Fruit fly (Drosophila melanogaster) whole organism, embryonic: ENCODE results near the gene Pp1-13C.

Experiments
- BEAF-32 ChIP-seq: fragments of 200-800 bp; sonication (Bioruptor generic); optimal IDR thresholded peaks from 3 replicates; lab custom pipeline; 2017; ENCODE audit warnings: missing biosample characterization, missing genetic modification characterization, mild to moderate bottlenecking, moderate library complexity, missing genetic modification reagents
- Bgb ChIP-seq: fragments of 200-800 bp; sonication (Bioruptor generic); IDR thresholded peaks from 2 replicates; pipeline ENCODE4 v1.3.6; 2022; ENCODE audit warnings: missing biosample characterization, missing genetic modification characterization; ENCODE audit not compliant: partially characterized antibody
- CG1024 ChIP-seq: fragments of 200-800 bp; sonication (Bioruptor generic); IDR thresholded peaks from 2 replicates; pipeline ENCODE4 v1.3.6; 2022; ENCODE audit warnings: missing biosample characterization, missing genetic modification characterization
- CG1233 ChIP-seq: fragments of 200-800 bp; sonication (Bioruptor generic); optimal IDR thresholded peaks from 4 replicates; lab custom pipeline; 2018; ENCODE audit warnings: missing biosample characterization, mild to moderate bottlenecking, missing genetic modification characterization
- CG12391 ChIP-seq: fragments of 200-800 bp; sonication (Bioruptor generic); optimal IDR thresholded peaks from 3 replicates; lab custom pipeline; 2018; ENCODE audit warnings: missing biosample characterization, mild to moderate bottlenecking, missing genetic modification characterization, moderate library complexity
- CG12659 ChIP-seq: fragments of 200-800 bp; sonication (Bioruptor generic); optimal IDR thresholded peaks from 3 replicates; lab custom pipeline; 2017; ENCODE audit warnings: mild to moderate bottlenecking, missing biosample characterization, missing genetic modification reagents, missing genetic modification characterization
- CG13287 ChIP-seq: fragments of 200-800 bp; sonication (Bioruptor generic); IDR thresholded peaks from 2 replicates; pipeline ENCODE4 v1.3.6; 2022; ENCODE audit warnings: missing biosample characterization, missing genetic modification characterization; ENCODE audit not compliant: partially characterized antibody
- CG14860 ChIP-seq: fragments of 200-800 bp; sonication (Bioruptor generic); IDR thresholded peaks from 3 replicates; pipeline ENCODE4 v1.3.6; 2022; ENCODE audit warnings: missing biosample characterization, missing genetic modification characterization; ENCODE audit not compliant: partially characterized antibody
- CG17361 ChIP-seq: fragments of 200-800 bp; sonication (Bioruptor generic); IDR thresholded peaks from 3 replicates; pipeline ENCODE4 v1.3.6; 2022; ENCODE audit warnings: missing biosample characterization, missing genetic modification characterization
- CG18262 ChIP-seq: fragments of 200-800 bp; optimal IDR thresholded peaks from 3 replicates; lab custom pipeline; 2019; ENCODE audit warnings: missing biosample characterization, mild to moderate bottlenecking, missing genetic modification characterization, moderate library complexity
- CG30020 ChIP-seq: fragments of 200-800 bp; optimal IDR thresholded peaks from 2 replicates; lab custom pipeline; 2019; ENCODE audit warnings: missing biosample characterization, mild to moderate bottlenecking, missing genetic modification characterization, moderate library complexity
- CG34224 ChIP-seq: fragments of 200-800 bp; sonication (Bioruptor generic); IDR thresholded peaks from 3 replicates; pipeline ENCODE4 v1.3.6; 2022; ENCODE audit warnings: missing biosample characterization, missing genetic modification characterization; ENCODE audit not compliant: partially characterized antibody
- CG4282 ChIP-seq: fragments of 200-800 bp; sonication (Bioruptor generic); optimal IDR thresholded peaks from 2 replicates; lab custom pipeline; 2016; ENCODE audit warnings: missing biosample characterization, missing genetic modification characterization
- CG6791 ChIP-seq: fragments of 200-800 bp; sonication (Bioruptor generic); IDR thresholded peaks from 3 replicates; pipeline ENCODE4 v1.3.6; 2022; ENCODE audit warnings: missing biosample characterization, missing genetic modification characterization; ENCODE audit not compliant: partially characterized antibody
- CG7372 ChIP-seq: fragments of 200-800 bp; sonication (Bioruptor generic); IDR thresholded peaks from 2 replicates; pipeline ENCODE4 v1.3.6; 2022; ENCODE audit warnings: missing biosample characterization, missing genetic modification characterization
- CG9797 ChIP-seq: fragments of 200-800 bp; sonication (Bioruptor generic); optimal IDR thresholded peaks from 3 replicates; lab custom pipeline; 2018; ENCODE audit warnings: missing biosample characterization, mild to moderate bottlenecking, missing genetic modification characterization
- CG9932 ChIP-seq: fragments of 200-800 bp; sonication (Bioruptor generic); IDR thresholded peaks from 2 replicates; pipeline ENCODE4 v1.3.6; 2022; ENCODE audit warnings: missing biosample characterization, missing genetic modification characterization
- Doc3 ChIP-seq: fragments of 200-800 bp; sonication (Bioruptor generic); IDR thresholded peaks from 3 replicates; pipeline ENCODE4 v1.3.6; 2022; ENCODE audit warnings: missing biosample characterization, missing genetic modification characterization; ENCODE audit not compliant: partially characterized antibody
- Dp ChIP-seq: fragments of 200-800 bp; sonication (Bioruptor generic); optimal IDR thresholded peaks from 2 replicates; lab custom pipeline; 2018; ENCODE audit warnings: missing biosample characterization, mild to moderate bottlenecking, missing genetic modification characterization, moderate library complexity
- Dref ChIP-seq: fragments of 200-800 bp; sonication (Bioruptor generic); IDR thresholded peaks from 2 replicates; pipeline ENCODE4 v1.3.6; 2022; ENCODE audit warnings: missing biosample characterization, missing genetic modification characterization
- Gug ChIP-seq: fragments of 200-800 bp; sonication (Bioruptor generic); IDR thresholded peaks from 4 replicates; pipeline ENCODE4 v1.3.6; 2022; ENCODE audit warnings: missing biosample characterization, missing genetic modification characterization
- HLH3B ChIP-seq: fragments of 200-800 bp; sonication (Bioruptor generic); IDR thresholded peaks from 2 replicates; pipeline ENCODE4 v1.3.6; 2022; ENCODE audit warnings: missing biosample characterization, missing genetic modification characterization
- HLH4C ChIP-seq: fragments of 200-800 bp; sonication (Bioruptor generic); IDR thresholded peaks from 3 replicates; pipeline ENCODE4 v1.3.6; 2022; ENCODE audit warnings: missing biosample characterization, missing genetic modification characterization; ENCODE audit not compliant: partially characterized antibody
- MESR4 ChIP-seq: fragments of 200-800 bp; sonication (Bioruptor generic); optimal IDR thresholded peaks from 2 replicates; lab custom pipeline; 2018; ENCODE audit warnings: missing biosample characterization, mild to moderate bottlenecking, missing genetic modification characterization, moderate library complexity
- MTF-1 ChIP-seq: fragments of 200-800 bp; sonication (Bioruptor generic); optimal IDR thresholded peaks from 2 replicates; lab custom pipeline; 2018; ENCODE audit warnings: missing biosample characterization, mild to moderate bottlenecking, missing genetic modification characterization, borderline replicate concordance
- Med ChIP-seq: fragments of 200-800 bp; sonication (Bioruptor generic); peaks from one replicate; lab custom pipeline; 2016; ENCODE audit warnings: missing biosample characterization, missing genetic modification characterization, mild to moderate bottlenecking, inconsistent platforms, moderate library complexity
- Pdp1 ChIP-seq, 2 experiments: fragments of 200-800 bp; sonication (Bioruptor generic); optimal IDR thresholded peaks; 3 replicates each; lab custom pipeline; 2016; ENCODE audit warnings: missing biosample characterization in 2 of 2, missing genetic modification characterization in 2 of 2, mild to moderate bottlenecking in 1 of 2, moderate library complexity in 1 of 2
- Scr ChIP-seq: fragments of 200-800 bp; sonication (Bioruptor generic); IDR thresholded peaks from 2 replicates; pipeline ENCODE4 v1.3.6; 2022; ENCODE audit warnings: missing biosample characterization, missing genetic modification characterization; ENCODE audit not compliant: partially characterized antibody
- Sry-β ChIP-seq: fragments of 200-800 bp; sonication (Bioruptor generic); optimal IDR thresholded peaks from 2 replicates; lab custom pipeline; 2018; ENCODE audit warnings: missing biosample characterization, mild to moderate bottlenecking, missing genetic modification characterization, moderate library complexity
- Trl ChIP-seq, 3 experiments: fragments of >200 bp in 2 of 3; fragments of 200-800 bp in 1 of 3; sonication (Bioruptor generic) in 1 of 3; optimal IDR thresholded peaks; 2 replicates in 1 of 3; 3 replicates in 2 of 3; lab custom pipeline; 2016 to 2017; ENCODE audit warnings: missing biosample characterization in 1 of 3, missing genetic modification characterization in 1 of 3
- al ChIP-seq: fragments of 200-800 bp; sonication (Bioruptor generic); IDR thresholded peaks from 2 replicates; pipeline ENCODE4 v1.3.6; 2022; ENCODE audit warnings: missing biosample characterization, missing genetic modification characterization
- ato ChIP-seq: fragments of 200-800 bp; sonication (Bioruptor generic); IDR thresholded peaks from 2 replicates; pipeline ENCODE4 v1.3.6; 2022; ENCODE audit warnings: missing biosample characterization, missing genetic modification characterization; ENCODE audit not compliant: partially characterized antibody
- bowl ChIP-seq: fragments of 200-800 bp; sonication (Bioruptor generic); IDR thresholded peaks from 2 replicates; pipeline ENCODE4 v1.3.6; 2022; ENCODE audit warnings: missing biosample characterization, missing genetic modification characterization
- dmrt99B ChIP-seq: fragments of 200-800 bp; sonication (Bioruptor generic); optimal IDR thresholded peaks from 2 replicates; lab custom pipeline; 2018; ENCODE audit warnings: missing biosample characterization, mild to moderate bottlenecking, missing genetic modification characterization, moderate library complexity
- inv ChIP-seq: fragments of 200-800 bp; sonication (Bioruptor generic); IDR thresholded peaks from 2 replicates; pipeline ENCODE4 v1.3.6; 2022; ENCODE audit warnings: missing biosample characterization, missing genetic modification characterization; ENCODE audit not compliant: partially characterized antibody
- nerfin-2 ChIP-seq: fragments of 200-800 bp; sonication (Bioruptor generic); IDR thresholded peaks from 2 replicates; pipeline ENCODE4 v1.3.6; 2022; ENCODE audit warnings: missing biosample characterization, missing genetic modification characterization; ENCODE audit not compliant: partially characterized antibody
- nmo ChIP-seq: fragments of 200-800 bp; sonication (Bioruptor generic); optimal IDR thresholded peaks from 2 replicates; lab custom pipeline; 2018; ENCODE audit warnings: missing biosample characterization, mild to moderate bottlenecking, missing genetic modification characterization, moderate library complexity
- phol ChIP-seq: fragments of 200-800 bp; sonication (Bioruptor generic); optimal IDR thresholded peaks from 3 replicates; lab custom pipeline; 2018; ENCODE audit warnings: missing biosample characterization, mild to moderate bottlenecking, missing genetic modification characterization, moderate library complexity
- pita ChIP-seq: fragments of 200-800 bp; sonication (Bioruptor generic); optimal IDR thresholded peaks from 2 replicates; lab custom pipeline; 2017; ENCODE audit warnings: missing biosample characterization, mild to moderate bottlenecking, missing genetic modification characterization
- pzg ChIP-seq: fragments of 200-800 bp; sonication (Bioruptor generic); optimal IDR thresholded peaks from 3 replicates; lab custom pipeline; 2018; ENCODE audit warnings: missing biosample characterization, mild to moderate bottlenecking, missing genetic modification characterization, moderate library complexity
- row ChIP-seq: fragments of 200-800 bp; sonication (Bioruptor generic); IDR thresholded peaks from 3 replicates; pipeline ENCODE4 v1.3.6; 2022; ENCODE audit warnings: missing biosample characterization, missing genetic modification characterization
- sqz ChIP-seq: fragments of 200-800 bp; sonication (Bioruptor generic); optimal IDR thresholded peaks from 3 replicates; lab custom pipeline; 2018; ENCODE audit warnings: missing biosample characterization, mild to moderate bottlenecking, missing genetic modification characterization
- stwl ChIP-seq: fragments of 200-800 bp; sonication (Bioruptor generic); optimal IDR thresholded peaks from 3 replicates; lab custom pipeline; 2018; ENCODE audit warnings: missing biosample characterization, mild to moderate bottlenecking, missing genetic modification characterization, moderate library complexity
- tna ChIP-seq: fragments of 200-800 bp; sonication (Bioruptor generic); IDR thresholded peaks from 2 replicates; pipeline ENCODE4 v1.3.6; 2022; ENCODE audit warnings: missing biosample characterization, missing genetic modification characterization; ENCODE audit not compliant: partially characterized antibody
- zen2 ChIP-seq: fragments of 200-800 bp; sonication (Bioruptor generic); IDR thresholded peaks from 3 replicates; pipeline ENCODE4 v1.3.6; 2022; ENCODE audit warnings: missing biosample characterization, missing genetic modification characterization; ENCODE audit not compliant: partially characterized antibody

The Pp1-13C gene

dm6 chrX:15344473-15345331, 16.2 kb downstream of the Pp1-13C start, which contains the start of the genes CG12608 and Prp5 (continued):
- TF ChIP-seq CG17361 (peak; percentile 55; the same call in 2 of the 3 replicates), pzg (GFP tag; lab: Kevin White, UChicago) (peak; percentile 31), bowl (no peak), row (GFP tag; lab: Robert Waterston, UW) (peak; percentile 71), inv (GFP tag; lab: Robert Waterston, UW) (peak; percentile 44), CG6791 (GFP tag; lab: Robert Waterston, UW) (peak; percentile 84), CG34224 (peak; percentile 50), CG13287 (GFP tag; lab: Robert Waterston, UW) (peak; percentile 69; the same call in 1 of the 2 replicates), Scr (GFP tag; lab: Robert Waterston, UW) (peak; percentile 68), phol (tag; lab: Kevin White, UChicago) (no peak), ato (GFP tag; lab: Robert Waterston, UW) (peak; percentile 60; the same call in 1 of the 2 replicates), MESR4 (GFP tag; lab: Kevin White, UChicago) (peak; percentile 36), CG9932 (peak; percentile 53), tna (GFP tag; lab: Robert Waterston, UW) (peak; percentile 37; the same call in 1 of the 2 replicates), pita (no peak), Med (GFP tag; lab: Kevin White, UChicago) (peak; percentile 62), BEAF-32 (GFP tag; lab: Kevin White, UChicago) (peak; percentile 68), stwl (tag; lab: Kevin White, UChicago) (peak; percentile 10), CG14860 (GFP tag; lab: Robert Waterston, UW) (peak; percentile 48; the same call in 2 of the 3 replicates), Bgb (GFP tag; lab: Robert Waterston, UW) (peak; percentile 70), Pdp1 (GFP tag; optimal IDR thresholded peaks at IDR 0.05; lab: Kevin White, UChicago) (peak in 1 of 2 experiments; percentile 26), dmrt99B (tag; lab: Kevin White, UChicago) (no peak), CG7372 (GFP tag; lab: Robert Waterston, UW) (no peak), CG4282 (no peak), nerfin-2 (GFP tag; lab: Robert Waterston, UW) (peak; percentile 47), HLH3B (GFP tag; lab: Robert Waterston, UW) (no peak), CG9797 (GFP tag; lab: Kevin White, UChicago) (no peak), CG1233 (GFP tag; lab: Kevin White, UChicago) (no peak), CG30020 (peak; percentile 20), Doc3 (GFP tag; lab: Robert Waterston, UW) (peak; percentile 52; the same call in 2 of the 3 replicates), Dref (GFP tag; lab: Robert Waterston, UW) (peak; percentile 78), MTF-1 (no peak), Dp (GFP tag; lab: Kevin White, UChicago) (no peak), CG1024 (GFP tag; lab: Robert Waterston, UW) (no peak), nmo (GFP tag; lab: Kevin White, UChicago) (peak; percentile 21), Sry-β (peak; percentile 57), sqz (GFP tag; lab: Kevin White, UChicago) (no peak), Gug (GFP tag; lab: Robert Waterston, UW) (peak; percentile 12; the same call in 1 of the 4 replicates), CG18262 (tag; lab: Kevin White, UChicago) (peak; percentile 9), CG12659 (GFP tag; lab: Kevin White, UChicago) (peak; percentile 26), al (GFP tag; lab: Robert Waterston, UW) (no peak), HLH4C (GFP tag; lab: Robert Waterston, UW) (peak; percentile 40), zen2 (GFP tag; lab: Robert Waterston, UW) (peak; percentile 35; the same call in 2 of the 3 replicates), Trl (optimal IDR thresholded peaks at IDR 0.05; lab: Kevin White, UChicago) (no peak), Trl (GFP tag; optimal IDR thresholded peaks at IDR 0.05; lab: Kevin White, UChicago) (no peak), CG12391 (tag; lab: Kevin White, UChicago) (no peak)
